Worm (Caenorhabditis elegans) whole organism, L4 larva: Measurements from ENCODE around the gene T27E7.4.
"Not testable (repeated sequence)": the region's sequence is repeated elsewhere in the genome, so short reads cannot be mapped to it uniquely, and the experiment has no call there.

ENCODE experiments used
- F44E2.7 ChIP-seq: fragments of 200-800 bp; sonication (Bioruptor generic); IDR thresholded peaks from 2 replicates; pipeline ENCODE4 v2.1.2; 2022; ENCODE audit warnings: missing genetic modification characterization, missing compliant biosample characterization
- Y5F2A.4 ChIP-seq: fragments of 200-800 bp; sonication (Bioruptor generic); optimal IDR thresholded peaks from 2 replicates; lab custom pipeline; 2018; ENCODE audit warnings: mild to moderate bottlenecking, missing genetic modification characterization, missing compliant biosample characterization
- ZK546.5 ChIP-seq, 2 experiments: sonication (generic microtip); optimal IDR thresholded peaks; 2 replicates each; lab custom pipeline; 2017; ENCODE audit warnings: missing biosample characterization in 2 of 2, missing genetic modification characterization in 2 of 2
- aha-1 ChIP-seq: fragments of 150-350 bp; peaks from one replicate; lab custom pipeline; 2014; ENCODE audit warnings: missing biosample characterization, missing genetic modification characterization
- ceh-28 ChIP-seq: fragments of 150-350 bp; optimal IDR thresholded peaks from 2 replicates; lab custom pipeline; 2014; ENCODE audit warnings: missing biosample characterization, missing genetic modification reagents, missing genetic modification characterization
- ceh-44 ChIP-seq: fragments of 200-800 bp; sonication (Bioruptor generic); IDR thresholded peaks from 2 replicates; pipeline ENCODE4 v1.3.6; 2022; ENCODE audit warnings: missing genetic modification reagents, missing genetic modification characterization, missing compliant biosample characterization
- ces-1 ChIP-seq: fragments of 150-350 bp; sonication (generic microtip); optimal IDR thresholded peaks from 4 replicates; lab custom pipeline; 2014; ENCODE audit warnings: missing biosample characterization, missing genetic modification reagents, missing genetic modification characterization
- daf-16 ChIP-seq, 3 experiments: sonication (generic microtip); optimal IDR thresholded peaks; 2 replicates each; lab custom pipeline; 2016 to 2017; ENCODE audit warnings: missing genetic modification characterization in 3 of 3, missing genetic modification reagents in 3 of 3, mild to moderate bottlenecking in 2 of 3, missing compliant biosample characterization in 2 of 3, missing biosample characterization in 1 of 3, moderate library complexity in 1 of 3
- dmd-6 ChIP-seq: fragments of 200-800 bp; sonication (Bioruptor generic); IDR thresholded peaks from 2 replicates; pipeline ENCODE4 v1.3.6; 2022; ENCODE audit warnings: missing genetic modification reagents, missing genetic modification characterization, missing compliant biosample characterization
- dmd-9 ChIP-seq: fragments of 200-800 bp; sonication (Bioruptor generic); IDR thresholded peaks from 2 replicates; pipeline ENCODE4 v1.3.6; 2022; ENCODE audit warnings: missing genetic modification reagents, missing genetic modification characterization, missing compliant biosample characterization
- dpl-1 ChIP-seq: fragments of 150-350 bp; optimal IDR thresholded peaks from 2 replicates; lab custom pipeline; 2014; ENCODE audit warnings: missing biosample characterization, missing genetic modification reagents, missing genetic modification characterization
- dve-1 ChIP-seq: sonication (generic microtip); optimal IDR thresholded peaks from 2 replicates; lab custom pipeline; 2017; ENCODE audit warnings: antibody characterized with exemption, mild to moderate bottlenecking, missing genetic modification characterization, missing compliant biosample characterization; ENCODE audit not compliant: insufficient read depth
- fkh-10 ChIP-seq: fragments of 150-350 bp; optimal IDR thresholded peaks from 2 replicates; lab custom pipeline; 2014; ENCODE audit warnings: missing biosample characterization, missing genetic modification reagents, missing genetic modification characterization
- hlh-30 ChIP-seq: sonication (generic microtip); optimal IDR thresholded peaks from 2 replicates; lab custom pipeline; 2017; ENCODE audit warnings: antibody characterized with exemption, mild to moderate bottlenecking, missing genetic modification characterization, missing compliant biosample characterization; ENCODE audit not compliant: insufficient read depth
- jun-1 ChIP-seq: fragments of 150-350 bp; optimal IDR thresholded peaks from 2 replicates; lab custom pipeline; 2014; ENCODE audit warnings: missing biosample characterization, missing genetic modification reagents, missing genetic modification characterization
- mxl-2 ChIP-seq: fragments of 200-800 bp; sonication (Bioruptor generic); conservative IDR thresholded peaks from 2 replicates; pipeline ENCODE4 v1.3.6; 2022; ENCODE audit warnings: missing genetic modification reagents, missing genetic modification characterization, missing compliant biosample characterization
- mxl-3 ChIP-seq: fragments of 200-800 bp; sonication (Bioruptor generic); optimal IDR thresholded peaks from 2 replicates; lab custom pipeline; 2018; ENCODE audit warnings: mild to moderate bottlenecking, missing genetic modification characterization, missing compliant biosample characterization
- nhr-28 ChIP-seq: fragments of 150-350 bp; optimal IDR thresholded peaks from 2 replicates; lab custom pipeline; 2014; ENCODE audit warnings: missing biosample characterization, missing genetic modification characterization
- pha-4 ChIP-seq, 2 experiments: fragments of 150-350 bp in 1 of 2; fragments of 200-800 bp in 1 of 2; sonication (Bioruptor generic) in 1 of 2; IDR thresholded peaks in 1 of 2; optimal IDR thresholded peaks in 1 of 2; 2 replicates each; pipeline versions ENCODE4 v1.3.6 to Lab custom; 2014 to 2022; ENCODE audit warnings: missing genetic modification characterization in 2 of 2, missing genetic modification reagents in 2 of 2, missing biosample characterization in 1 of 2, missing compliant biosample characterization in 1 of 2
- pqm-1 ChIP-seq: sonication (generic microtip); optimal IDR thresholded peaks from 2 replicates; lab custom pipeline; 2017; ENCODE audit warnings: missing biosample characterization, missing genetic modification characterization
- saeg-2 ChIP-seq: fragments of 200-800 bp; sonication (Bioruptor generic); IDR thresholded peaks from 2 replicates; pipeline ENCODE4 v1.3.6; 2022; ENCODE audit warnings: missing genetic modification reagents, missing genetic modification characterization, missing compliant biosample characterization
- snpc-1.2 ChIP-seq: fragments of 200-800 bp; sonication (Bioruptor generic); IDR thresholded peaks from 2 replicates; pipeline ENCODE4 v1.3.6; 2022; ENCODE audit warnings: missing genetic modification reagents, missing genetic modification characterization, missing compliant biosample characterization
- snpc-4 ChIP-seq: fragments of 150-350 bp; optimal IDR thresholded peaks from 2 replicates; lab custom pipeline; 2014; ENCODE audit warnings: missing biosample characterization, missing genetic modification characterization
- spr-3 ChIP-seq: fragments of 200-800 bp; sonication (Bioruptor generic); optimal IDR thresholded peaks from 2 replicates; lab custom pipeline; 2018; ENCODE audit warnings: mild to moderate bottlenecking, missing genetic modification characterization, missing compliant biosample characterization
- unc-62 ChIP-seq, 3 experiments: fragments of 150-350 bp in 1 of 3; sonication (generic microtip); optimal IDR thresholded peaks in 2 of 3; peaks in 1 of 3; 1 replicate in 1 of 3; 2 replicates in 2 of 3; lab custom pipeline; 2014 to 2017; ENCODE audit warnings: missing biosample characterization in 3 of 3, missing genetic modification characterization in 3 of 3, missing genetic modification reagents in 3 of 3, missing genotype in 1 of 3
- zip-2 ChIP-seq: fragments of 150-350 bp; optimal IDR thresholded peaks from 2 replicates; lab custom pipeline; 2014; ENCODE audit warnings: missing biosample characterization, missing genetic modification characterization
- ztf-11 ChIP-seq: fragments of 150-350 bp; optimal IDR thresholded peaks from 2 replicates; lab custom pipeline; 2014; ENCODE audit warnings: missing biosample characterization, missing genetic modification characterization

Gene T27E7.4

ce11 chrIV:14562649-14563268 lies 27.9 kb upstream of the T27E7.4 start:
- no peak for TF ChIP-seq dpl-1 (GFP tag; lab: Kevin White, UChicago)
- TF ChIP-seq dve-1 (tag; lab: Kevin White, UChicago), result peak; percentile 14
- no peak for TF ChIP-seq dmd-9 (GFP tag; lab: Robert Waterston, UW)
- peak; percentile 75 for TF ChIP-seq pqm-1 (tag; lab: Kevin White, UChicago)
- TF ChIP-seq unc-62 (GFP tag; optimal IDR thresholded peaks at IDR 0.05 in 1 of 2; lab: Kevin White, UChicago), result peak in 1 of 2 experiments; percentile 80
- TF ChIP-seq unc-62 (tag; optimal IDR thresholded peaks at IDR 0.05; lab: Kevin White, UChicago), result no peak
- TF ChIP-seq pha-4 (GFP tag; IDR thresholded peaks at IDR 0.05; lab: Robert Waterston, UW), result no peak
- peak; percentile 31 for TF ChIP-seq pha-4 (tag; optimal IDR thresholded peaks at IDR 0.05; lab: Kevin White, UChicago)
- TF ChIP-seq daf-16 (GFP tag; optimal IDR thresholded peaks at IDR 0.05; lab: Kevin White, UChicago), result no peak
- peak; percentile 40 for TF ChIP-seq daf-16 (tag; optimal IDR thresholded peaks at IDR 0.05; lab: Kevin White, UChicago)
- TF ChIP-seq F44E2.7 (GFP tag; lab: Robert Waterston, UW), result no peak
- TF ChIP-seq snpc-1.2, result peak; percentile 74; the same call in 1 of the 2 replicates
- TF ChIP-seq ztf-11 (tag; lab: Kevin White, UChicago), result no peak
- TF ChIP-seq ceh-28, result no peak

ce11 chrIV:14561677-14562076 lies 26.8 kb upstream of the T27E7.4 start:
- no peak for TF ChIP-seq spr-3 (GFP tag; lab: Kevin White, UChicago)
- TF ChIP-seq hlh-30, result peak; percentile 37
- TF ChIP-seq pqm-1 (tag; lab: Kevin White, UChicago), result peak; percentile 36
- no peak for TF ChIP-seq saeg-2 (GFP tag; lab: Robert Waterston, UW)
- TF ChIP-seq dve-1 (tag; lab: Kevin White, UChicago), result peak; percentile 73
- no peak for TF ChIP-seq ZK546.5 (tag; optimal IDR thresholded peaks at IDR 0.05; lab: Kevin White, UChicago)
- TF ChIP-seq fkh-10, result no peak
- no peak for TF ChIP-seq zip-2 (tag; lab: Kevin White, UChicago)
- TF ChIP-seq mxl-3 (GFP tag; lab: Kevin White, UChicago), result no peak
- TF ChIP-seq Y5F2A.4 (GFP tag; lab: Kevin White, UChicago), result no peak
- TF ChIP-seq daf-16 (GFP tag; optimal IDR thresholded peaks at IDR 0.05; lab: Kevin White, UChicago), result no peak
- TF ChIP-seq daf-16 (tag; optimal IDR thresholded peaks at IDR 0.05; lab: Kevin White, UChicago), result peak; percentile 85
- peak; percentile 31 for TF ChIP-seq nhr-28 (tag; lab: Kevin White, UChicago)
- TF ChIP-seq, all 104 proteins: peak for 5

DNA sequence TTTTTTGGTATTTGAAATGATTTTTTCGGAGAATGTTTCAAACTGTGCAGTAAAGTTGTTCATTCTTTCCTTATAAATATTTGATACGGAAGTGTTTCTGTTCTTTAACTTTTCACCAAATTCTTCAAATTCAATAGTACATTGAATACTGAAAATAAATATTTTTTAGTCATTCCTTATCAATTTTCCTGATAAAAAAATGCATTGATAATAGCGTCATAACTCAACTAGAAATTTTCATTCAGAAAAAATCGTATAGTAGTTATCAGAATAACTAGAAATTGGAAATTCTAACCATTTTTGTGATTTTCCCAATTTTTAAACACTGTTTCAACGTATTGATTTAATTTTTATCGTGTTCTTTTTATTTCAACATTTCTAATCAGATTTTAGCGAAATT lies 24.4 kb upstream of the T27E7.4 start:
- peak; percentile 10 for TF ChIP-seq nhr-28 (tag; lab: Kevin White, UChicago)
- no peak for TF ChIP-seq daf-16 (GFP tag; optimal IDR thresholded peaks at IDR 0.05; lab: Kevin White, UChicago)
- TF ChIP-seq daf-16 (tag; optimal IDR thresholded peaks at IDR 0.05; lab: Kevin White, UChicago), result peak; percentile 20
- no peak for TF ChIP-seq dmd-6 (GFP tag; lab: Robert Waterston, UW)
- TF ChIP-seq pqm-1 (tag; lab: Kevin White, UChicago), result peak; percentile 50

- TF ChIP-seq ces-1, result no peak
- TF ChIP-seq aha-1 (tag; lab: Kevin White, UChicago), result peak; percentile 54
Observed at ce11 chrIV:14557642-14558041, 22.8 kb upstream of the T27E7.4 start.

ce11 chrIV:14554788-14555187 lies 19.9 kb upstream of the T27E7.4 start, which contains the start of gene Y57G11B.6:
TSS of gene Y57G11B.6 (minus strand) at chrIV:14554888.
- peak; percentile 24 for TF ChIP-seq aha-1 (tag; lab: Kevin White, UChicago)
- TF ChIP-seq snpc-4 (tag; lab: Kevin White, UChicago), result no peak
- TF ChIP-seq, all 104 proteins: peak for 1

- not testable (repeated sequence) for TF ChIP-seq mxl-2 (GFP tag; lab: Robert Waterston, UW); jun-1 (tag; lab: Kevin White, UChicago); ceh-44 (GFP tag; lab: Robert Waterston, UW)
Observed at ce11 chrIV:14551870-14552269, 17.0 kb upstream of the T27E7.4 start, which contains the start of gene pals-30. TSS of gene pals-30 (minus strand) at chrIV:14551970.
